Worm (Caenorhabditis elegans) whole organism, L1 larva: Measurements from ENCODE around the gene fipr-6.

Experiments
- C04F5.9 ChIP-seq: sonication (generic microtip); optimal IDR thresholded peaks from 2 replicates; lab custom pipeline; 2016; ENCODE audit warnings: missing genetic modification characterization, missing compliant biosample characterization
- C34B4.2 ChIP-seq: sonication (generic microtip); optimal IDR thresholded peaks from 2 replicates; lab custom pipeline; 2017; ENCODE audit warnings: mild to moderate bottlenecking, missing genetic modification characterization, missing compliant biosample characterization
- F16B12.6 ChIP-seq: fragments of 150-350 bp; optimal IDR thresholded peaks from 2 replicates; lab custom pipeline; 2014; ENCODE audit warnings: missing biosample characterization, missing genetic modification characterization
- aha-1 ChIP-seq: fragments of 150-350 bp; optimal IDR thresholded peaks from 2 replicates; lab custom pipeline; 2014; ENCODE audit warnings: missing biosample characterization, missing genetic modification characterization
- alr-1 ChIP-seq: fragments of 200-800 bp; sonication (Bioruptor generic); optimal IDR thresholded peaks from 2 replicates; lab custom pipeline; 2018; ENCODE audit warnings: borderline replicate concordance, mild to moderate bottlenecking, missing genetic modification characterization, missing compliant biosample characterization
- aly-2 ChIP-seq: fragments of 150-350 bp; optimal IDR thresholded peaks from 2 replicates; lab custom pipeline; 2014; ENCODE audit warnings: missing biosample characterization, missing genetic modification characterization
- ama-1 ChIP-seq: fragments of 150-350 bp; optimal IDR thresholded peaks from 2 replicates; lab custom pipeline; 2014
- blmp-1 ChIP-seq: fragments of 150-350 bp; optimal IDR thresholded peaks from 2 replicates; lab custom pipeline; 2014; ENCODE audit warnings: missing biosample characterization, missing genetic modification characterization
- ceh-63 ChIP-seq: fragments of 200-800 bp; sonication (Bioruptor generic); optimal IDR thresholded peaks from 2 replicates; lab custom pipeline; 2018; ENCODE audit warnings: mild to moderate bottlenecking, missing genetic modification characterization, missing compliant biosample characterization
- ceh-8 ChIP-seq: fragments of 200-800 bp; sonication (Bioruptor generic); optimal IDR thresholded peaks from 2 replicates; lab custom pipeline; 2018; ENCODE audit warnings: mild to moderate bottlenecking, missing genetic modification characterization, moderate library complexity, missing compliant biosample characterization
- ceh-88 ChIP-seq: fragments of 200-800 bp; sonication (Bioruptor generic); IDR thresholded peaks from 2 replicates; pipeline ENCODE4 v1.3.6; 2022; ENCODE audit warnings: missing genetic modification characterization, missing compliant biosample characterization
- ceh-90 ChIP-seq: sonication (generic microtip); optimal IDR thresholded peaks from 2 replicates; lab custom pipeline; 2016; ENCODE audit warnings: missing genetic modification characterization, missing compliant biosample characterization
- ces-1 ChIP-seq: fragments of 150-350 bp; optimal IDR thresholded peaks from 2 replicates; lab custom pipeline; 2014; ENCODE audit warnings: missing biosample characterization, missing genetic modification reagents, missing genetic modification characterization
- dsc-1 ChIP-seq: sonication (generic microtip); optimal IDR thresholded peaks from 2 replicates; lab custom pipeline; 2016; ENCODE audit warnings: mild to moderate bottlenecking, missing genetic modification characterization, missing compliant biosample characterization
- efl-1 ChIP-seq, 4 experiments: fragments of 150-350 bp; optimal IDR thresholded peaks in 3 of 4; peaks in 1 of 4; 1 replicate in 1 of 4; 2 replicates in 3 of 4; lab custom pipeline; 2014; ENCODE audit warnings: missing biosample characterization in 2 of 4, missing genetic modification characterization in 2 of 4, missing genetic modification reagents in 2 of 4
- efl-3 ChIP-seq: fragments of 200-800 bp; sonication (Bioruptor generic); optimal IDR thresholded peaks from 2 replicates; lab custom pipeline; 2018; ENCODE audit warnings: mild to moderate bottlenecking, missing genetic modification characterization, missing compliant biosample characterization
- elt-3 ChIP-seq, 6 experiments: fragments of 150-350 bp in 1 of 6; sonication (generic microtip); optimal IDR thresholded peaks; 2 replicates each; lab custom pipeline; 2017 to 2018; ENCODE audit warnings: missing biosample characterization in 6 of 6, missing genetic modification characterization in 6 of 6, inconsistent platforms in 1 of 6
- ets-5 ChIP-seq: fragments of 200-800 bp; sonication (Bioruptor generic); IDR thresholded peaks from 2 replicates; pipeline ENCODE4 v1.3.6; 2022; ENCODE audit warnings: missing genetic modification characterization, missing compliant biosample characterization
- fkh-10 ChIP-seq: sonication (generic microtip); optimal IDR thresholded peaks from 2 replicates; lab custom pipeline; 2017; ENCODE audit warnings: missing biosample characterization, missing genetic modification reagents, missing genetic modification characterization
- fkh-4 ChIP-seq: sonication (generic microtip); optimal IDR thresholded peaks from 2 replicates; lab custom pipeline; 2016; ENCODE audit warnings: missing compliant biosample characterization, missing genetic modification characterization, borderline replicate concordance
- fkh-8 ChIP-seq: sonication (generic microtip); optimal IDR thresholded peaks from 2 replicates; lab custom pipeline; 2016; ENCODE audit warnings: mild to moderate bottlenecking, missing genetic modification characterization, missing compliant biosample characterization
- hpl-2 ChIP-seq: fragments of 150-350 bp; optimal IDR thresholded peaks from 2 replicates; lab custom pipeline; 2014; ENCODE audit warnings: missing biosample characterization, missing genetic modification reagents, missing genetic modification characterization
- irx-1 ChIP-seq: sonication (generic microtip); optimal IDR thresholded peaks from 2 replicates; lab custom pipeline; 2016; ENCODE audit warnings: missing genetic modification characterization, missing compliant biosample characterization
- jun-1 ChIP-seq: fragments of 150-350 bp; optimal IDR thresholded peaks from 2 replicates; lab custom pipeline; 2014; ENCODE audit warnings: missing biosample characterization, missing genetic modification reagents, missing genetic modification characterization
- lin-13 ChIP-seq: fragments of 150-350 bp; optimal IDR thresholded peaks from 2 replicates; lab custom pipeline; 2014; ENCODE audit warnings: missing biosample characterization, missing genetic modification reagents, missing genetic modification characterization
- lin-14 ChIP-seq: fragments of 200-800 bp; sonication (Bioruptor generic); optimal IDR thresholded peaks from 2 replicates; lab custom pipeline; 2018; ENCODE audit warnings: mild to moderate bottlenecking, missing genetic modification characterization, moderate library complexity, missing compliant biosample characterization
- lin-35 ChIP-seq, 2 experiments: fragments of 150-350 bp; optimal IDR thresholded peaks; 2 replicates each; lab custom pipeline; 2014; ENCODE audit warnings: missing biosample characterization in 2 of 2, missing genetic modification characterization in 2 of 2, missing genetic modification reagents in 2 of 2
- lin-39 ChIP-seq: fragments of 150-350 bp; optimal IDR thresholded peaks from 2 replicates; lab custom pipeline; 2014; ENCODE audit warnings: missing biosample characterization, missing genetic modification reagents, missing genetic modification characterization
- lir-3 ChIP-seq: sonication (generic microtip); optimal IDR thresholded peaks from 2 replicates; lab custom pipeline; 2016; ENCODE audit warnings: mild to moderate bottlenecking, missing genetic modification characterization, moderate library complexity, missing compliant biosample characterization; ENCODE audit not compliant: poor library complexity
- mep-1 ChIP-seq: fragments of 150-350 bp; optimal IDR thresholded peaks from 2 replicates; lab custom pipeline; 2014; ENCODE audit warnings: missing biosample characterization, missing genetic modification characterization
- nhr-12 ChIP-seq: sonication (generic microtip); optimal IDR thresholded peaks from 2 replicates; lab custom pipeline; 2017; ENCODE audit warnings: missing biosample characterization, missing genetic modification characterization
- nhr-19 ChIP-seq: fragments of 200-800 bp; sonication (Bioruptor generic); conservative IDR thresholded peaks from 2 replicates; pipeline ENCODE4 v1.3.6; 2022; ENCODE audit warnings: missing genetic modification characterization, missing compliant biosample characterization
- nhr-20 ChIP-seq: sonication (generic microtip); optimal IDR thresholded peaks from 2 replicates; lab custom pipeline; 2016; ENCODE audit warnings: mild to moderate bottlenecking, missing genetic modification characterization, missing compliant biosample characterization
- nhr-77 ChIP-seq: fragments of 150-350 bp; optimal IDR thresholded peaks from 2 replicates; lab custom pipeline; 2014; ENCODE audit warnings: missing biosample characterization, missing genetic modification characterization
- nhr-90 ChIP-seq: sonication (generic microtip); optimal IDR thresholded peaks from 2 replicates; lab custom pipeline; 2016; ENCODE audit warnings: mild to moderate bottlenecking, missing genetic modification characterization, missing compliant biosample characterization; ENCODE audit not compliant: poor library complexity
- pag-3 ChIP-seq: sonication (generic microtip); optimal IDR thresholded peaks from 2 replicates; lab custom pipeline; 2017; ENCODE audit warnings: missing genetic modification characterization, mild to moderate bottlenecking, missing compliant biosample characterization, antibody characterized with exemption, borderline replicate concordance; ENCODE audit not compliant: insufficient read depth
- pax-3 ChIP-seq: fragments of 200-800 bp; sonication (Bioruptor generic); optimal IDR thresholded peaks from 2 replicates; lab custom pipeline; 2018; ENCODE audit warnings: mild to moderate bottlenecking, missing genetic modification characterization, moderate library complexity, missing compliant biosample characterization
- rnt-1 ChIP-seq: sonication (generic microtip); optimal IDR thresholded peaks from 2 replicates; lab custom pipeline; 2016; ENCODE audit warnings: mild to moderate bottlenecking, missing genetic modification characterization, moderate library complexity, missing compliant biosample characterization
- skn-1 ChIP-seq: fragments of 150-350 bp; optimal IDR thresholded peaks from 2 replicates; lab custom pipeline; 2014; ENCODE audit warnings: missing biosample characterization, missing genetic modification characterization
- snu-23 ChIP-seq: sonication (generic microtip); optimal IDR thresholded peaks from 2 replicates; lab custom pipeline; 2016; ENCODE audit warnings: missing genetic modification characterization, missing compliant biosample characterization
- sox-4 ChIP-seq: sonication (generic microtip); optimal IDR thresholded peaks from 2 replicates; lab custom pipeline; 2016; ENCODE audit warnings: missing genetic modification characterization, missing compliant biosample characterization
- sptf-1 ChIP-seq: fragments of 150-350 bp; optimal IDR thresholded peaks from 2 replicates; lab custom pipeline; 2014; ENCODE audit warnings: missing biosample characterization, missing genetic modification characterization
- sup-37 ChIP-seq: fragments of 200-800 bp; sonication (Bioruptor generic); optimal IDR thresholded peaks from 2 replicates; lab custom pipeline; 2018; ENCODE audit warnings: mild to moderate bottlenecking, missing genetic modification characterization, missing compliant biosample characterization
- swsn-7 ChIP-seq: sonication (generic microtip); optimal IDR thresholded peaks from 2 replicates; lab custom pipeline; 2016; ENCODE audit warnings: missing genetic modification characterization, missing compliant biosample characterization
- unc-130 ChIP-seq: fragments of 150-350 bp; optimal IDR thresholded peaks from 2 replicates; lab custom pipeline; 2017; ENCODE audit warnings: missing biosample characterization, missing genetic modification characterization, inconsistent platforms
- unc-30 ChIP-seq: sonication (generic microtip); optimal IDR thresholded peaks from 2 replicates; lab custom pipeline; 2017; ENCODE audit warnings: missing biosample characterization, missing genetic modification characterization
- unc-86 ChIP-seq: sonication (generic microtip); optimal IDR thresholded peaks from 2 replicates; lab custom pipeline; 2016; ENCODE audit warnings: missing genetic modification characterization, missing compliant biosample characterization
- vab-15 ChIP-seq: sonication (generic microtip); optimal IDR thresholded peaks from 2 replicates; lab custom pipeline; 2017; ENCODE audit warnings: missing genotype, mild to moderate bottlenecking, missing genetic modification characterization, missing compliant biosample characterization
- zag-1 ChIP-seq: fragments of 150-350 bp; optimal IDR thresholded peaks from 2 replicates; lab custom pipeline; 2014; ENCODE audit warnings: missing biosample characterization, missing genetic modification characterization
- zip-4 ChIP-seq: fragments of 200-800 bp; sonication (Bioruptor generic); optimal IDR thresholded peaks from 2 replicates; lab custom pipeline; 2018; ENCODE audit warnings: mild to moderate bottlenecking, missing genetic modification characterization, moderate library complexity, missing compliant biosample characterization
- ztf-11 ChIP-seq, 2 experiments: sonication (generic microtip); optimal IDR thresholded peaks; 2 replicates each; lab custom pipeline; 2016 to 2017; ENCODE audit warnings: missing genetic modification characterization in 2 of 2, missing biosample characterization in 1 of 2, missing compliant biosample characterization in 1 of 2
- ztf-4 ChIP-seq: fragments of 150-350 bp; optimal IDR thresholded peaks from 2 replicates; lab custom pipeline; 2014; ENCODE audit warnings: missing biosample characterization, missing genetic modification characterization

The fipr-6 gene

ce11 chrV:10204863-10205338 lies 26.1 kb upstream of the fipr-6 start, which contains the start of the genes ZK856.19 and ZK856.11:
Gene ZK856.19 (minus strand): TSS chrV:10204913.
Gene ZK856.11 (minus strand): TSS chrV:10204938.
- TF ChIP-seq ets-5 (GFP tag; lab: Robert Waterston, UW) (no peak), hpl-2 (GFP tag; lab: Kevin White, UChicago) (no peak), aly-2 (tag; lab: Kevin White, UChicago) (peak; percentile 39), zag-1 (tag; lab: Kevin White, UChicago) (no peak), lin-14 (peak; percentile 69), lin-13 (GFP tag; lab: Kevin White, UChicago) (peak; percentile 1), ztf-4 (tag; lab: Kevin White, UChicago) (no peak), mep-1 (tag; lab: Kevin White, UChicago) (peak; percentile 88), blmp-1 (tag; lab: Kevin White, UChicago) (peak; percentile 76), swsn-7 (peak; percentile 77), zip-4 (GFP tag; lab: Kevin White, UChicago) (peak; percentile 4), ces-1 (GFP tag; lab: Kevin White, UChicago) (no peak), rnt-1 (peak; percentile 70), jun-1 (tag; lab: Kevin White, UChicago) (no peak), ztf-11 (tag; optimal IDR thresholded peaks at IDR 0.05; lab: Kevin White, UChicago) (no peak), skn-1 (tag; lab: Kevin White, UChicago) (peak; percentile 37), nhr-19 (GFP tag; lab: Robert Waterston, UW) (peak; percentile 75), aha-1 (tag; lab: Kevin White, UChicago) (no peak), sox-4 (peak; percentile 0), sup-37 (GFP tag; lab: Kevin White, UChicago) (no peak), nhr-77 (tag; lab: Kevin White, UChicago) (peak; percentile 24), unc-86 (tag; lab: Kevin White, UChicago) (peak; percentile 54), snu-23 (GFP tag; lab: Kevin White, UChicago) (peak; percentile 79), vab-15 (tag; lab: Kevin White, UChicago) (no peak), ceh-8 (no peak), ceh-63 (GFP tag; lab: Kevin White, UChicago) (no peak), pax-3 (tag; lab: Kevin White, UChicago) (no peak), lin-39 (tag; lab: Kevin White, UChicago) (peak; percentile 37), irx-1 (tag; lab: Kevin White, UChicago) (peak; percentile 40), efl-1 (optimal IDR thresholded peaks at IDR 0.05; lab: Kevin White, UChicago) (peak; percentile 63 to 74), efl-1 (GFP tag; optimal IDR thresholded peaks at IDR 0.05 in 1 of 2; lab: Kevin White, UChicago) (peak; percentile 66 to 97), unc-30 (tag; lab: Kevin White, UChicago) (no peak), elt-3 (tag; optimal IDR thresholded peaks at IDR 0.05; lab: Kevin White, UChicago) (peak in 2 of 6 experiments; percentile 2 to 18), dsc-1 (tag; lab: Kevin White, UChicago) (peak; percentile 69), F16B12.6 (tag; lab: Kevin White, UChicago) (peak; percentile 36), alr-1 (tag; lab: Kevin White, UChicago) (no peak), fkh-10 (GFP tag; lab: Kevin White, UChicago) (no peak), pag-3 (tag; lab: Kevin White, UChicago) (no peak), nhr-12 (no peak), C04F5.9 (no peak), ceh-88 (GFP tag; lab: Robert Waterston, UW) (no peak), sptf-1 (tag; lab: Kevin White, UChicago) (no peak), fkh-4 (tag; lab: Kevin White, UChicago) (no peak), nhr-90 (tag; lab: Kevin White, UChicago) (peak; percentile 78), ama-1 (lab: Kevin White, UChicago) (peak; percentile 6), C34B4.2 (tag; lab: Kevin White, UChicago) (no peak), nhr-20 (peak; percentile 78), lin-35 (GFP tag; optimal IDR thresholded peaks at IDR 0.05; lab: Kevin White, UChicago) (peak; percentile 70 to 75), efl-3 (no peak), fkh-8 (tag; lab: Kevin White, UChicago) (no peak), lir-3 (tag; lab: Kevin White, UChicago) (peak; percentile 50), ceh-90 (no peak), unc-130 (peak; percentile 60)
